Fruit fly (Drosophila melanogaster): ENCODE data around the gene Pif1.

- TF ChIP-seq pan (optimal IDR thresholded peaks at IDR 0.05): no peak
- TF ChIP-seq EcR (GFP tag; optimal IDR thresholded peaks at IDR 0.05): no peak
- TF ChIP-seq usp (GFP tag; optimal IDR thresholded peaks at IDR 0.05): no peak
- TF ChIP-seq psq (optimal IDR thresholded peaks at IDR 0.05): no peak
Measured at dm6 chr2L:3478034-3478880, 8.5 kb upstream of the Pif1 start, which contains the start of gene Thor.

Data from whole organism.